Fruit fly (Drosophila melanogaster) whole organism: ENCODE measurements around the gene Prdm13.

Source experiments
- CG8478 ChIP-seq: fragments of >200 bp; optimal IDR thresholded peaks from 2 replicates; lab custom pipeline; 2018; ENCODE audit warnings: inconsistent platforms
- Dll ChIP-seq: fragments of >200 bp; optimal IDR thresholded peaks from 2 replicates; lab custom pipeline; 2017
- pan ChIP-seq: fragments of >200 bp; optimal IDR thresholded peaks from 2 replicates; lab custom pipeline; 2017
- usp ChIP-seq: fragments of >200 bp; optimal IDR thresholded peaks from 2 replicates; lab custom pipeline; 2017; ENCODE audit warnings: missing biosample characterization, missing genetic modification characterization, mixed read lengths

DNA sequence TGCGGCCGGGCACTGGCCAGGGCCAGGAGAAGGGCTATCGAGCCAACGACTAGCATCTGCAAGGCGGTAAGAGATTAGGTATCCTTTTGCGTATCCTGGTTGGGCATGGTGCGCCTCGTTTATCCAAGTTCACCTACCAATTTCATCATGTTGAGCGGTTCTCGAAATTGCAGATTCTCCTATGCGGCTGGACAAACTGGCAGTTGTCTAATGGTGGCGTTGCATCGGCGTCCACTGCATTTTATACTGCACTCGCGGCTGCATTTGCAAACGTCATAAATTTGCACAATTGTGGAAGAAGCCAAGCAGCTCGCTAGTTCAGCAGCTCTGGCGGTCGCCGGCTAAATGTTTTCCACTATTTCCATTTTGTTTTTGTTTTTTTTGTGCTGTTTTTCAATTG is 10.4 kb upstream of the Prdm13 start, which contains the start of gene Acp65Aa:
- TF ChIP-seq usp (no peak), pan (lab: Kevin White, UChicago) (no peak), CG8478 (no peak), Dll (lab: Kevin White, UChicago) (no peak)
